Fruit fly (Drosophila melanogaster): ENCODE measurements around the gene AOX2.

DNA sequence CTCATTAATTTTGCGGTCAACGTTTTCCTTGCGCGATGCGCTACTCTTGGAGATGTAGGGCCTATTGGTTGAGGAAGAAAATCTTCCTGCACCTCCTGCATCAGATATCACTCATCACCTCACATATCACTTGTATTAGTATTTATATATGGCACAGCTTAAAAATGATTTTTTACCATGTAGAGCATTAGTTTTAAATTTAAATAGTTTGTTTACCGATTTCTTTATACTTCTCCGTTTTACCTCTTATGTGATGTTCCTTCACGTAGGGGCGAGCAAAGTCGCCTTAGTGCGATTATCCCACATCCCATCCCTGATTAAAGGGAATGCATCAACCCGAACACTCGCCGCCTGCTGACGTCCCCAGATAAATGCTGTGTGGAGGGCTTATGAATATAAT is 38.5 kb upstream of the AOX2 start:
- TF ChIP-seq Hr96 (GFP tag; optimal IDR thresholded peaks at IDR 0.05) (no peak), CG7045 (GFP tag; optimal IDR thresholded peaks at IDR 0.05) (no peak), pad (GFP tag; optimal IDR thresholded peaks at IDR 0.05) (no peak), Crg-1 (GFP tag; optimal IDR thresholded peaks at IDR 0.05) (no peak), Mnt (GFP tag; optimal IDR thresholded peaks at IDR 0.05) (no peak), kay (GFP tag; ENCODE audit: borderline replicate concordance) (no peak), CG7101 (tag; optimal IDR thresholded peaks at IDR 0.05) (no peak)
